Worm (Caenorhabditis elegans) whole organism, late embryonic: ENCODE measurements around the gene nhr-128.

Experiments used
- ama-1 ChIP-seq: fragments of 150-350 bp; optimal IDR thresholded peaks from 2 replicates; lab custom pipeline; 2014
- ceh-19 ChIP-seq: fragments of 200-800 bp; sonication (Bioruptor generic); optimal IDR thresholded peaks from 2 replicates; lab custom pipeline; 2018; ENCODE audit warnings: mild to moderate bottlenecking, missing genetic modification characterization, missing compliant biosample characterization
- che-1 ChIP-seq: sonication (generic microtip); optimal IDR thresholded peaks from 2 replicates; lab custom pipeline; 2016; ENCODE audit warnings: mild to moderate bottlenecking, missing genetic modification characterization, missing compliant biosample characterization
- ets-4 ChIP-seq: sonication (generic microtip); optimal IDR thresholded peaks from 2 replicates; lab custom pipeline; 2016; ENCODE audit warnings: missing genetic modification characterization, missing compliant biosample characterization
- ref-2 ChIP-seq: sonication (generic microtip); optimal IDR thresholded peaks from 2 replicates; lab custom pipeline; 2016; ENCODE audit warnings: missing genetic modification characterization, missing compliant biosample characterization

- TF ChIP-seq ets-4 (tag; lab: Kevin White, UChicago) (no peak), che-1 (no peak), ceh-19 (GFP tag; lab: Kevin White, UChicago) (no peak), ama-1 (lab: Kevin White, UChicago) (no peak), ref-2 (tag; lab: Kevin White, UChicago) (no peak)
Measured at ce11 chrV:2204080-2204479, 17.8 kb upstream of the nhr-128 start, which contains the start of gene cyp-33C12.
